ENCODE assay signal across 4 fruit fly cellular contexts in genomic region chr2L:8514748-8515147, dm6.
TF ChIP-seq lines count a peak whose summit lies in the region.

Gene CG13097 (minus strand): TSS chr2L:8514868.
Gene PIG-U (plus strand): TSS chr2L:8515096.

TF ChIP-seq in whole organism, adult, 20 proteins besides CTCF, POLR2A, EP300 and RAD21 (continued from another document):
- no peak for TF ChIP-seq CG5204 (GFP tag; optimal IDR thresholded peaks at IDR 0.05; lab: Kevin White, UChicago)
- peak; percentile 71 for TF ChIP-seq CG7045 (GFP tag; optimal IDR thresholded peaks at IDR 0.05; lab: Kevin White, UChicago)

TF ChIP-seq in whole organism, embryonic, 481 proteins besides CTCF, POLR2A, EP300 and RAD21 (continued from another document and continues in another):
- peak; percentile 53; the same call in 1 of the 2 replicates for TF ChIP-seq CG31224 (GFP tag; IDR thresholded peaks at IDR 0.05; lab: Robert Waterston, UW)
- TF ChIP-seq gfzf (GFP tag; optimal IDR thresholded peaks at IDR 0.05; lab: Kevin White, UChicago), result no peak
- peak; percentile 28; the same call in 1 of the 2 replicates for TF ChIP-seq CG11085 (GFP tag; IDR thresholded peaks at IDR 0.05; lab: Robert Waterston, UW)
- peak; percentile 85 for TF ChIP-seq B-H2 (GFP tag; optimal IDR thresholded peaks at IDR 0.05; lab: Kevin White, UChicago)
- TF ChIP-seq Lhr (GFP tag; optimal IDR thresholded peaks at IDR 0.05; lab: Kevin White, UChicago), result peak; percentile 62
- TF ChIP-seq eve (GFP tag; optimal IDR thresholded peaks at IDR 0.05; lab: Kevin White, UChicago), result no peak
- TF ChIP-seq CG4360 (GFP tag; IDR thresholded peaks at IDR 0.05; lab: Robert Waterston, UW), result peak; percentile 53; the same call in 1 of the 2 replicates
- peak; percentile 87 for TF ChIP-seq ind (GFP tag; optimal IDR thresholded peaks at IDR 0.05; lab: Kevin White, UChicago)
- 0 out of 2 replicates have a peak, but pooled peaks have one; percentile 13 for TF ChIP-seq Awh (GFP tag; IDR thresholded peaks at IDR 0.05; lab: Robert Waterston, UW)
- TF ChIP-seq ems (GFP tag; optimal IDR thresholded peaks at IDR 0.05; lab: Kevin White, UChicago), result peak; percentile 88
- peak; percentile 91 for TF ChIP-seq trem (tag; optimal IDR thresholded peaks at IDR 0.05; lab: Kevin White, UChicago)
- no peak for TF ChIP-seq CG11398 (GFP tag; optimal IDR thresholded peaks at IDR 0.05; lab: Kevin White, UChicago)
- TF ChIP-seq al (GFP tag; IDR thresholded peaks at IDR 0.05; lab: Robert Waterston, UW), result peak; percentile 80
- TF ChIP-seq exex (tag; optimal IDR thresholded peaks at IDR 0.05; lab: Kevin White, UChicago), result peak; percentile 54
- peak; percentile 75 for TF ChIP-seq nerfin-1 (tag; optimal IDR thresholded peaks at IDR 0.05; lab: Kevin White, UChicago)
- TF ChIP-seq CG12744 (GFP tag; optimal IDR thresholded peaks at IDR 0.05; lab: Kevin White, UChicago), result peak; percentile 67
- no peak for TF ChIP-seq CG8478 (optimal IDR thresholded peaks at IDR 0.05; lab: Kevin White, UChicago)
- TF ChIP-seq Lpt (GFP tag; optimal IDR thresholded peaks at IDR 0.05; lab: Kevin White, UChicago), result no peak
- peak; percentile 70; the same call in 2 of the 3 replicates for TF ChIP-seq ase (GFP tag; IDR thresholded peaks at IDR 0.05; lab: Robert Waterston, UW)
- TF ChIP-seq CG33557 (GFP tag; optimal IDR thresholded peaks at IDR 0.05; lab: Kevin White, UChicago), result peak; percentile 80
- TF ChIP-seq CG1832 (GFP tag; optimal IDR thresholded peaks at IDR 0.05; lab: Kevin White, UChicago), result no peak
- TF ChIP-seq MTF-1 (GFP tag; optimal IDR thresholded peaks at IDR 0.05; lab: Kevin White, UChicago; ENCODE audit: borderline replicate concordance), result no peak
- TF ChIP-seq CG1602 (GFP tag; optimal IDR thresholded peaks at IDR 0.05; lab: Kevin White, UChicago), result peak; percentile 82
- TF ChIP-seq Optix (GFP tag; IDR thresholded peaks at IDR 0.05; lab: Robert Waterston, UW), result no peak; the same call in 1 of the 3 replicates
- TF ChIP-seq Fer2 (tag; optimal IDR thresholded peaks at IDR 0.05; lab: Kevin White, UChicago), result peak; percentile 76
- no peak for TF ChIP-seq oc (tag; optimal IDR thresholded peaks at IDR 0.05; lab: Kevin White, UChicago)
- peak; percentile 75 for TF ChIP-seq CG34422 (GFP tag; IDR thresholded peaks at IDR 0.05; lab: Robert Waterston, UW)
- TF ChIP-seq tap (tag; optimal IDR thresholded peaks at IDR 0.05; lab: Kevin White, UChicago), result peak; percentile 68
- TF ChIP-seq CG3065 (GFP tag; optimal IDR thresholded peaks at IDR 0.05; lab: Kevin White, UChicago), result peak; percentile 53
- peak; percentile 69 for TF ChIP-seq kay (GFP tag; optimal IDR thresholded peaks at IDR 0.05; lab: Kevin White, UChicago)
- TF ChIP-seq CG7786 (GFP tag; optimal IDR thresholded peaks at IDR 0.05; lab: Kevin White, UChicago), result peak; percentile 69
- peak; percentile 13 for TF ChIP-seq slp2 (GFP tag; optimal IDR thresholded peaks at IDR 0.05; lab: Kevin White, UChicago)
- TF ChIP-seq TFAM (GFP tag; optimal IDR thresholded peaks at IDR 0.05; lab: Kevin White, UChicago), result no peak
- TF ChIP-seq sc (optimal IDR thresholded peaks at IDR 0.05; lab: Kevin White, UChicago), result no peak
- TF ChIP-seq sc (GFP tag; optimal IDR thresholded peaks at IDR 0.05; lab: Kevin White, UChicago), result no peak
- TF ChIP-seq Ptx1 (GFP tag; IDR thresholded peaks at IDR 0.05; lab: Robert Waterston, UW), result peak; percentile 88
- TF ChIP-seq cas (GFP tag; IDR thresholded peaks at IDR 0.05; lab: Robert Waterston, UW), result peak; percentile 73
- TF ChIP-seq CG2889 (GFP tag; IDR thresholded peaks at IDR 0.05; lab: Robert Waterston, UW), result 0 out of 3 replicates have a peak, but pooled peaks have one; percentile 45
- peak; percentile 84 for TF ChIP-seq vvl (GFP tag; IDR thresholded peaks at IDR 0.05; lab: Robert Waterston, UW)
- peak; percentile 85 for TF ChIP-seq Gug (GFP tag; IDR thresholded peaks at IDR 0.05; lab: Robert Waterston, UW)
- TF ChIP-seq mld (GFP tag; IDR thresholded peaks at IDR 0.05; lab: Robert Waterston, UW; ENCODE audit: partially characterized antibody), result peak; percentile 74; the same call in 1 of the 3 replicates
- TF ChIP-seq CG13123 (GFP tag; optimal IDR thresholded peaks at IDR 0.05; lab: Kevin White, UChicago), result peak; percentile 63

TF ChIP-seq in whole organism, prepupa, 60 proteins besides CTCF, POLR2A, EP300 and RAD21 (continued from another document):
- TF ChIP-seq esn (GFP tag; optimal IDR thresholded peaks at IDR 0.05; lab: Kevin White, UChicago), result peak; percentile 90
- no peak for TF ChIP-seq salr (GFP tag; optimal IDR thresholded peaks at IDR 0.05; lab: Kevin White, UChicago)
- no peak for TF ChIP-seq CG32006 (GFP tag; optimal IDR thresholded peaks at IDR 0.05; lab: Kevin White, UChicago)
- TF ChIP-seq CG11762 (GFP tag; optimal IDR thresholded peaks at IDR 0.05; lab: Kevin White, UChicago; ENCODE audit: insufficient read depth), result peak; percentile 68
- peak; percentile 85 for TF ChIP-seq OdsH (GFP tag; optimal IDR thresholded peaks at IDR 0.05; lab: Kevin White, UChicago)
- TF ChIP-seq topi (GFP tag; optimal IDR thresholded peaks at IDR 0.05; lab: Kevin White, UChicago), result peak; percentile 84
- TF ChIP-seq Gug (GFP tag; IDR thresholded peaks at IDR 0.05; lab: Robert Waterston, UW), result peak; percentile 70
- TF ChIP-seq achi (GFP tag; optimal IDR thresholded peaks at IDR 0.05; lab: Kevin White, UChicago), result peak; percentile 82
- no peak for TF ChIP-seq fd85E (GFP tag; optimal IDR thresholded peaks at IDR 0.05; lab: Kevin White, UChicago)
- TF ChIP-seq CG3032 (tag; optimal IDR thresholded peaks at IDR 0.05; lab: Kevin White, UChicago), result peak; percentile 78
- no peak for TF ChIP-seq dsx (GFP tag; optimal IDR thresholded peaks at IDR 0.05; lab: Kevin White, UChicago; ENCODE audit: poor library complexity, severe bottlenecking)
- TF ChIP-seq CG31627 (GFP tag; optimal IDR thresholded peaks at IDR 0.05; lab: Kevin White, UChicago), result peak; percentile 83
- TF ChIP-seq Eip75B (GFP tag; optimal IDR thresholded peaks at IDR 0.05; lab: Kevin White, UChicago), result no peak
- TF ChIP-seq CG3919 (GFP tag; optimal IDR thresholded peaks at IDR 0.05; lab: Kevin White, UChicago), result no peak
- no peak; the same call in 2 of the 3 replicates for TF ChIP-seq CG8119 (GFP tag; IDR thresholded peaks at IDR 0.05; lab: Robert Waterston, UW)
- TF ChIP-seq spab (GFP tag; optimal IDR thresholded peaks at IDR 0.05; lab: Kevin White, UChicago), result no peak
- TF ChIP-seq ss (GFP tag; optimal IDR thresholded peaks at IDR 0.05; lab: Kevin White, UChicago), result no peak
- TF ChIP-seq Lpt (GFP tag; optimal IDR thresholded peaks at IDR 0.05; lab: Kevin White, UChicago), result peak; percentile 36
- TF ChIP-seq CG10669 (GFP tag; optimal IDR thresholded peaks at IDR 0.05; lab: Kevin White, UChicago), result no peak
- peak; percentile 94 for TF ChIP-seq Eip78C (GFP tag; lab: Kevin White, UChicago)
- no peak for TF ChIP-seq Ets21C (GFP tag; optimal IDR thresholded peaks at IDR 0.05; lab: Kevin White, UChicago)
- TF ChIP-seq svp (GFP tag; lab: Kevin White, UChicago), result no peak
- TF ChIP-seq Ets96B (tag; optimal IDR thresholded peaks at IDR 0.05; lab: Kevin White, UChicago), result peak; percentile 66
- no peak for TF ChIP-seq CG16779 (tag; optimal IDR thresholded peaks at IDR 0.05; lab: Kevin White, UChicago)
- peak; percentile 62 for TF ChIP-seq CG8319 (GFP tag; optimal IDR thresholded peaks at IDR 0.05; lab: Kevin White, UChicago)
- TF ChIP-seq CG11294 (GFP tag; IDR thresholded peaks at IDR 0.05; lab: Robert Waterston, UW), result peak; percentile 42; the same call in 1 of the 2 replicates
- TF ChIP-seq CG6163 (GFP tag; IDR thresholded peaks at IDR 0.05; lab: Robert Waterston, UW), result no peak; the same call in 1 of the 3 replicates
- TF ChIP-seq Sox15 (GFP tag; optimal IDR thresholded peaks at IDR 0.05; lab: Kevin White, UChicago), result peak; percentile 68
- no peak for TF ChIP-seq CG8632 (GFP tag; optimal IDR thresholded peaks at IDR 0.05; lab: Kevin White, UChicago)
- no peak for TF ChIP-seq pdm3 (GFP tag; optimal IDR thresholded peaks at IDR 0.05; lab: Kevin White, UChicago)
- TF ChIP-seq CG11902 (GFP tag; optimal IDR thresholded peaks at IDR 0.05; lab: Kevin White, UChicago), result peak; percentile 55
- no peak for TF ChIP-seq CG6854 (GFP tag; optimal IDR thresholded peaks at IDR 0.05; lab: Kevin White, UChicago)
- peak; percentile 87 for TF ChIP-seq CG10631 (GFP tag; optimal IDR thresholded peaks at IDR 0.05; lab: Kevin White, UChicago)
- TF ChIP-seq Smox (GFP tag; optimal IDR thresholded peaks at IDR 0.05; lab: Kevin White, UChicago), result peak; percentile 86
- no peak for TF ChIP-seq Hr4 (GFP tag; optimal IDR thresholded peaks at IDR 0.05; lab: Kevin White, UChicago)
- TF ChIP-seq CG4318 (GFP tag; optimal IDR thresholded peaks at IDR 0.05; lab: Kevin White, UChicago), result no peak
- TF ChIP-seq Blimp-1 (GFP tag; optimal IDR thresholded peaks at IDR 0.05; lab: Kevin White, UChicago), result no peak
- peak; percentile 64 for TF ChIP-seq CG34406 (GFP tag; optimal IDR thresholded peaks at IDR 0.05; lab: Kevin White, UChicago)
- peak; percentile 79 for TF ChIP-seq fkh (GFP tag; optimal IDR thresholded peaks at IDR 0.05; lab: Kevin White, UChicago)
- peak; percentile 84 for TF ChIP-seq Hr39 (GFP tag; optimal IDR thresholded peaks at IDR 0.05; lab: Kevin White, UChicago)

TF ChIP-seq in whole organism, wandering third instar larva, 38 proteins besides CTCF, POLR2A, EP300 and RAD21 (continued from another document):
- TF ChIP-seq Abd-B (GFP tag; optimal IDR thresholded peaks at IDR 0.05; lab: Kevin White, UChicago), result no peak
- TF ChIP-seq GATAd (GFP tag; optimal IDR thresholded peaks at IDR 0.05; lab: Kevin White, UChicago), result peak; percentile 62
- no peak for TF ChIP-seq tai (GFP tag; optimal IDR thresholded peaks at IDR 0.05; lab: Kevin White, UChicago)
- no peak for TF ChIP-seq rgr (GFP tag; optimal IDR thresholded peaks at IDR 0.05; lab: Kevin White, UChicago)
- peak; percentile 2 for TF ChIP-seq Rel (GFP tag; optimal IDR thresholded peaks at IDR 0.05; lab: Kevin White, UChicago)
- peak; percentile 62 for TF ChIP-seq Rel (tag; optimal IDR thresholded peaks at IDR 0.05; lab: Kevin White, UChicago)
- peak; percentile 66 for TF ChIP-seq CG32264 (GFP tag; optimal IDR thresholded peaks at IDR 0.05; lab: Kevin White, UChicago)
- no peak for TF ChIP-seq jim (GFP tag; optimal IDR thresholded peaks at IDR 0.05; lab: Kevin White, UChicago)
- peak; percentile 89 for TF ChIP-seq ey (GFP tag; optimal IDR thresholded peaks at IDR 0.05; lab: Kevin White, UChicago)
- no peak for TF ChIP-seq N (GFP tag; optimal IDR thresholded peaks at IDR 0.05; lab: Kevin White, UChicago)
- peak; percentile 88 for TF ChIP-seq dsf (GFP tag; optimal IDR thresholded peaks at IDR 0.05; lab: Kevin White, UChicago; ENCODE audit: borderline replicate concordance)
- no peak for TF ChIP-seq woc (GFP tag; optimal IDR thresholded peaks at IDR 0.05; lab: Kevin White, UChicago)
- TF ChIP-seq br (GFP tag; optimal IDR thresholded peaks at IDR 0.05; lab: Kevin White, UChicago), result peak; percentile 89
- TF ChIP-seq Vsx2 (GFP tag; optimal IDR thresholded peaks at IDR 0.05; lab: Kevin White, UChicago; ENCODE audit: partially characterized antibody), result no peak
- TF ChIP-seq dl (GFP tag; optimal IDR thresholded peaks at IDR 0.05; lab: Kevin White, UChicago; ENCODE audit: insufficient read depth in 1 of 2, partially characterized antibody in 2 of 2), result no peak
TF ChIP-seq in whole organism, wandering third instar larva: peak in this region for 18.
